Fruit fly (Drosophila melanogaster): ENCODE results near the gene Sdic4.
"Not testable (repeated sequence)": the region's sequence is repeated elsewhere in the genome, so short reads cannot be mapped to it uniquely, and the experiment has no call there.

Sdic4 gene

dm6 chrX:20194127-20194526, 30.7 kb downstream of the Sdic4 start, which contains the start of gene Sdic3:
Gene Sdic3, minus strand, starts transcription at chrX:20194227.
- not testable (repeated sequence) for TF ChIP-seq CG6854 (GFP tag; optimal IDR thresholded peaks at IDR 0.05); CG32006 (GFP tag; optimal IDR thresholded peaks at IDR 0.05); CG6163 (GFP tag; IDR thresholded peaks at IDR 0.05)

dm6 chrX:20186387-20186786, 38.4 kb downstream of the Sdic4 start, which contains the start of gene Sdic2:
Gene Sdic2, minus strand, starts transcription at chrX:20186487.
- TF ChIP-seq Met, Eip75B, CG10669 (GFP tag; optimal IDR thresholded peaks at IDR 0.05): not testable (repeated sequence)

- not testable (repeated sequence) for TF ChIP-seq fd59A (GFP tag; optimal IDR thresholded peaks at IDR 0.05); svp (GFP tag); cyc (GFP tag; optimal IDR thresholded peaks at IDR 0.05)
Observed at dm6 chrX:20178538-20178937, 46.3 kb downstream of the Sdic4 start, which contains the start of gene Sdic1. Gene Sdic1, minus strand, starts transcription at chrX:20178638.

- TF ChIP-seq CG8319 (GFP tag; optimal IDR thresholded peaks at IDR 0.05) (peak; percentile 94), CG8632 (GFP tag; optimal IDR thresholded peaks at IDR 0.05) (peak; percentile 95), CG4318 (GFP tag; optimal IDR thresholded peaks at IDR 0.05) (peak; percentile 90), CG6854 (GFP tag; optimal IDR thresholded peaks at IDR 0.05) (peak; percentile 88), CG7368 (GFP tag; optimal IDR thresholded peaks at IDR 0.05) (peak; percentile 93), CG10669 (GFP tag; optimal IDR thresholded peaks at IDR 0.05) (peak; percentile 95), spab (GFP tag; optimal IDR thresholded peaks at IDR 0.05) (peak; percentile 90), Ets21C (GFP tag; optimal IDR thresholded peaks at IDR 0.05) (peak; percentile 92), dac (GFP tag; optimal IDR thresholded peaks at IDR 0.05) (peak; percentile 90), CG15336 (GFP tag; IDR thresholded peaks at IDR 0.05) (peak; percentile 95), CG9139 (GFP tag; optimal IDR thresholded peaks at IDR 0.05) (peak; percentile 88), CG8119 (GFP tag; IDR thresholded peaks at IDR 0.05) (peak; percentile 94), CG3032 (tag; optimal IDR thresholded peaks at IDR 0.05) (peak; percentile 93), topi (GFP tag; optimal IDR thresholded peaks at IDR 0.05) (peak; percentile 96), CG11902 (GFP tag; optimal IDR thresholded peaks at IDR 0.05) (peak; percentile 94), fd59A (GFP tag; optimal IDR thresholded peaks at IDR 0.05) (peak; percentile 91), CG10631 (GFP tag; optimal IDR thresholded peaks at IDR 0.05) (peak; percentile 93), pdm3 (GFP tag; optimal IDR thresholded peaks at IDR 0.05) (peak; percentile 97), net (GFP tag; optimal IDR thresholded peaks at IDR 0.05) (peak; percentile 96), CG32006 (GFP tag; optimal IDR thresholded peaks at IDR 0.05) (peak; percentile 97), salr (GFP tag; optimal IDR thresholded peaks at IDR 0.05) (peak; percentile 69 to 94), Hr39 (GFP tag; optimal IDR thresholded peaks at IDR 0.05) (peak; percentile 94), fkh (GFP tag; optimal IDR thresholded peaks at IDR 0.05) (no peak), CG34406 (GFP tag; optimal IDR thresholded peaks at IDR 0.05) (peak; percentile 95), CG31627 (GFP tag; optimal IDR thresholded peaks at IDR 0.05) (peak; percentile 95), Blimp-1 (GFP tag; optimal IDR thresholded peaks at IDR 0.05) (peak; percentile 83), ss (GFP tag; optimal IDR thresholded peaks at IDR 0.05) (peak; percentile 82 to 92), CG6276 (GFP tag; optimal IDR thresholded peaks at IDR 0.05) (peak; percentile 93), OdsH (GFP tag; optimal IDR thresholded peaks at IDR 0.05) (peak; percentile 96), CG11762 (GFP tag; optimal IDR thresholded peaks at IDR 0.05; ENCODE audit: insufficient read depth) (peak; percentile 94), CG6163 (GFP tag; IDR thresholded peaks at IDR 0.05) (peak; percentile 89), lz (GFP tag; optimal IDR thresholded peaks at IDR 0.05) (peak; percentile 96), Hr38 (GFP tag; optimal IDR thresholded peaks at IDR 0.05) (peak; percentile 32), svp (GFP tag) (peak; percentile 98), acj6 (GFP tag; optimal IDR thresholded peaks at IDR 0.05) (peak; percentile 95), CG11294 (GFP tag; IDR thresholded peaks at IDR 0.05) (peak; percentile 88), Sox102F (GFP tag; optimal IDR thresholded peaks at IDR 0.05) (peak; percentile 94), CG3919 (GFP tag; optimal IDR thresholded peaks at IDR 0.05) (peak; percentile 96), cyc (GFP tag; optimal IDR thresholded peaks at IDR 0.05) (peak; percentile 94), Lpt (GFP tag; optimal IDR thresholded peaks at IDR 0.05) (peak; percentile 91), Sox15 (GFP tag; optimal IDR thresholded peaks at IDR 0.05) (peak; percentile 94), Gug (GFP tag; IDR thresholded peaks at IDR 0.05) (peak; percentile 90)
Observed at dm6 chrX:20173464-20173995, 51.3 kb downstream of the Sdic4 start, which contains the start of gene AnxB10. Gene AnxB10, minus strand, starts transcription at chrX:20173514.
